Worm (Caenorhabditis elegans) whole organism, young adult: Measurements from ENCODE around the gene taf-8.

Experiments used
- B0035.1 ChIP-seq: sonication (generic microtip); optimal IDR thresholded peaks from 2 replicates; lab custom pipeline; 2016; ENCODE audit warnings: missing genetic modification characterization, mild to moderate bottlenecking, missing compliant biosample characterization, missing genotype, missing genetic modification reagents
- B0261.1 ChIP-seq: sonication (generic microtip); optimal IDR thresholded peaks from 2 replicates; lab custom pipeline; 2016; ENCODE audit warnings: mild to moderate bottlenecking, missing genetic modification characterization, moderate library complexity, missing compliant biosample characterization
- C06A6.2 ChIP-seq: fragments of 200-800 bp; sonication (Bioruptor generic); conservative IDR thresholded peaks from 2 replicates; pipeline ENCODE4 v1.3.6; 2022; ENCODE audit warnings: missing genetic modification characterization, missing compliant biosample characterization
- F37B4.10 ChIP-seq: fragments of 200-800 bp; sonication (Bioruptor generic); IDR thresholded peaks from 2 replicates; pipeline ENCODE4 v1.3.6; 2022; ENCODE audit warnings: missing genetic modification characterization, missing compliant biosample characterization
- F39B2.1 ChIP-seq: fragments of 200-800 bp; sonication (Bioruptor generic); IDR thresholded peaks from 2 replicates; pipeline ENCODE4 v1.3.6; 2022; ENCODE audit warnings: missing genetic modification reagents, missing genetic modification characterization, missing compliant biosample characterization
- K11D2.4 ChIP-seq: fragments of 200-800 bp; sonication (Bioruptor generic); IDR thresholded peaks from 2 replicates; pipeline ENCODE4 v1.3.6; 2022; ENCODE audit warnings: missing genetic modification reagents, missing genetic modification characterization, missing compliant biosample characterization
- T26A5.8 ChIP-seq: sonication (generic microtip); optimal IDR thresholded peaks from 2 replicates; lab custom pipeline; 2016; ENCODE audit warnings: missing genetic modification characterization, missing compliant biosample characterization
- Y53G8AR.9 ChIP-seq: fragments of 200-800 bp; sonication (Bioruptor generic); conservative IDR thresholded peaks from 2 replicates; pipeline ENCODE4 v1.3.6; 2022; ENCODE audit warnings: missing genetic modification reagents, missing genetic modification characterization, missing compliant biosample characterization
- Y56A3A.18 ChIP-seq: fragments of 200-800 bp; sonication (Bioruptor generic); IDR thresholded peaks from 2 replicates; pipeline ENCODE4 v1.3.6; 2022; ENCODE audit warnings: missing genetic modification reagents, missing genetic modification characterization, missing compliant biosample characterization
- ZK185.1 ChIP-seq: sonication (generic microtip); optimal IDR thresholded peaks from 2 replicates; lab custom pipeline; 2016; ENCODE audit warnings: mild to moderate bottlenecking, missing genetic modification characterization, missing compliant biosample characterization; ENCODE audit not compliant: poor library complexity, severe bottlenecking
- akir-1 ChIP-seq: fragments of 200-800 bp; sonication (Bioruptor generic); optimal IDR thresholded peaks from 2 replicates; lab custom pipeline; 2018; ENCODE audit warnings: mild to moderate bottlenecking, missing genetic modification characterization, moderate library complexity, missing compliant biosample characterization
- ama-1 ChIP-seq, 3 experiments: fragments of 150-350 bp in 1 of 3; sonication (generic microtip) in 2 of 3; optimal IDR thresholded peaks; 2 replicates each; lab custom pipeline; 2014 to 2018; ENCODE audit warnings: missing biosample characterization in 2 of 3, missing genetic modification characterization in 2 of 3, missing genetic modification reagents in 2 of 3
- aptf-2 ChIP-seq: fragments of 200-800 bp; sonication (Bioruptor generic); conservative IDR thresholded peaks from 2 replicates; pipeline ENCODE4 v1.3.6; 2022; ENCODE audit warnings: missing genetic modification reagents, missing genetic modification characterization, missing compliant biosample characterization
- aptf-3 ChIP-seq: fragments of 200-800 bp; sonication (Bioruptor generic); IDR thresholded peaks from 2 replicates; pipeline ENCODE4 v1.3.6; 2022; ENCODE audit warnings: missing genetic modification characterization, missing compliant biosample characterization
- attf-3 ChIP-seq: fragments of 200-800 bp; sonication (Bioruptor generic); conservative IDR thresholded peaks from 2 replicates; pipeline ENCODE4 v1.3.6; 2022; ENCODE audit warnings: missing genetic modification reagents, missing genetic modification characterization, missing compliant biosample characterization
- attf-6 ChIP-seq: fragments of 200-800 bp; sonication (Bioruptor generic); IDR thresholded peaks from 2 replicates; pipeline ENCODE4 v1.3.6; 2022; ENCODE audit warnings: missing genetic modification reagents, missing genetic modification characterization, missing compliant biosample characterization
- cebp-2 ChIP-seq: fragments of 200-800 bp; sonication (Bioruptor generic); IDR thresholded peaks from 2 replicates; pipeline ENCODE4 v1.3.6; 2022; ENCODE audit warnings: missing genetic modification characterization, missing compliant biosample characterization
- ceh-91 ChIP-seq: fragments of 200-800 bp; sonication (Bioruptor generic); IDR thresholded peaks from 2 replicates; pipeline ENCODE4 v1.3.6; 2022; ENCODE audit warnings: missing genetic modification reagents, missing genetic modification characterization, missing compliant biosample characterization
- dpl-1 ChIP-seq: fragments of 150-350 bp; optimal IDR thresholded peaks from 2 replicates; lab custom pipeline; 2014; ENCODE audit warnings: missing biosample characterization, missing genetic modification reagents, missing genetic modification characterization
- egl-18 ChIP-seq: fragments of 200-800 bp; sonication (Bioruptor generic); IDR thresholded peaks from 2 replicates; pipeline ENCODE4 v1.3.6; 2022; ENCODE audit warnings: missing genetic modification reagents, missing genetic modification characterization, missing compliant biosample characterization
- egl-44 ChIP-seq: fragments of 200-800 bp; sonication (Bioruptor generic); IDR thresholded peaks from 2 replicates; pipeline ENCODE4 v1.3.6; 2022; ENCODE audit warnings: missing genetic modification reagents, missing genetic modification characterization, missing compliant biosample characterization
- ekl-4 ChIP-seq: fragments of 200-800 bp; sonication (Bioruptor generic); IDR thresholded peaks from 2 replicates; pipeline ENCODE4 v1.3.6; 2022; ENCODE audit warnings: missing genetic modification reagents, missing genetic modification characterization, missing compliant biosample characterization
- ets-4 ChIP-seq: fragments of 200-800 bp; sonication (Bioruptor generic); optimal IDR thresholded peaks from 2 replicates; lab custom pipeline; 2018; ENCODE audit warnings: mild to moderate bottlenecking, missing genetic modification characterization, missing compliant biosample characterization
- hlh-12 ChIP-seq: sonication (generic microtip); optimal IDR thresholded peaks from 2 replicates; lab custom pipeline; 2016; ENCODE audit warnings: missing genetic modification characterization, missing compliant biosample characterization
- hmg-1.2 ChIP-seq: fragments of 200-800 bp; sonication (Bioruptor generic); IDR thresholded peaks from 2 replicates; pipeline ENCODE4 v1.3.6; 2022; ENCODE audit warnings: missing genetic modification reagents, missing genetic modification characterization, missing compliant biosample characterization
- hsf-1 ChIP-seq: fragments of 200-800 bp; sonication (Bioruptor generic); IDR thresholded peaks from 2 replicates; pipeline ENCODE4 v1.3.6; 2022; ENCODE audit warnings: missing genetic modification reagents, missing genetic modification characterization, missing compliant biosample characterization
- lsl-1 ChIP-seq: fragments of 200-800 bp; sonication (Bioruptor generic); optimal IDR thresholded peaks from 2 replicates; lab custom pipeline; 2018; ENCODE audit warnings: mild to moderate bottlenecking, missing genetic modification characterization, moderate library complexity, missing compliant biosample characterization
- lsy-27 ChIP-seq: sonication (generic microtip); optimal IDR thresholded peaks from 2 replicates; lab custom pipeline; 2017; ENCODE audit warnings: missing genetic modification characterization, mild to moderate bottlenecking, missing compliant biosample characterization, antibody characterized with exemption, missing genotype, borderline replicate concordance; ENCODE audit not compliant: insufficient read depth
- madf-8 ChIP-seq: fragments of 200-800 bp; sonication (Bioruptor generic); conservative IDR thresholded peaks from 2 replicates; pipeline ENCODE4 v1.3.6; 2022; ENCODE audit warnings: missing genetic modification reagents, missing genetic modification characterization, missing compliant biosample characterization
- mes-4 ChIP-seq: sonication (generic microtip); optimal IDR thresholded peaks from 2 replicates; lab custom pipeline; 2016; ENCODE audit warnings: missing genotype, missing genetic modification characterization, missing compliant biosample characterization
- nfyb-1 ChIP-seq: fragments of 200-800 bp; sonication (Bioruptor generic); IDR thresholded peaks from 2 replicates; pipeline ENCODE4 v1.3.6; 2022; ENCODE audit warnings: missing genetic modification reagents, missing genetic modification characterization, missing compliant biosample characterization
- nhr-120 ChIP-seq: fragments of 200-800 bp; sonication (Bioruptor generic); IDR thresholded peaks from 2 replicates; pipeline ENCODE4 v1.3.6; 2022; ENCODE audit warnings: missing genetic modification characterization, missing compliant biosample characterization
- pbrm-1 ChIP-seq: fragments of 200-800 bp; sonication (Bioruptor generic); IDR thresholded peaks from 2 replicates; pipeline ENCODE4 v1.3.6; 2022; ENCODE audit warnings: missing genetic modification reagents, missing genetic modification characterization, missing compliant biosample characterization
- rcor-1 ChIP-seq: fragments of 200-800 bp; sonication (Bioruptor generic); IDR thresholded peaks from 2 replicates; pipeline ENCODE4 v1.3.6; 2022; ENCODE audit warnings: missing genetic modification reagents, missing genetic modification characterization, missing compliant biosample characterization
- rec-8 ChIP-seq, 2 experiments: sonication (generic microtip); optimal IDR thresholded peaks; 2 replicates each; lab custom pipeline; 2016; ENCODE audit warnings: mild to moderate bottlenecking in 2 of 2, missing genetic modification characterization in 2 of 2, missing genetic modification reagents in 2 of 2, missing genotype in 2 of 2, missing biosample characterization in 1 of 2, missing compliant biosample characterization in 1 of 2, moderate library complexity in 1 of 2
- sea-2 ChIP-seq: fragments of 200-800 bp; sonication (Bioruptor generic); IDR thresholded peaks from 2 replicates; pipeline ENCODE4 v1.3.6; 2022; ENCODE audit warnings: missing genetic modification characterization, missing compliant biosample characterization
- snpc-1.1 ChIP-seq: sonication (generic microtip); optimal IDR thresholded peaks from 2 replicates; lab custom pipeline; 2017; ENCODE audit warnings: missing genetic modification characterization, mild to moderate bottlenecking, missing compliant biosample characterization, antibody characterized with exemption, moderate library complexity, missing genotype, missing genetic modification reagents; ENCODE audit not compliant: insufficient read depth
- snpc-1.3 ChIP-seq: sonication (generic microtip); optimal IDR thresholded peaks from 2 replicates; lab custom pipeline; 2017; ENCODE audit warnings: missing genetic modification characterization, mild to moderate bottlenecking, missing compliant biosample characterization, antibody characterized with exemption, moderate library complexity, missing genotype, missing genetic modification reagents; ENCODE audit not compliant: insufficient read depth
- snpc-4 ChIP-seq, 5 experiments: fragments of 150-350 bp in 1 of 5; sonication (generic microtip) in 4 of 5; optimal IDR thresholded peaks; 2 replicates each; lab custom pipeline; 2014 to 2018; ENCODE audit warnings: missing genetic modification characterization in 5 of 5, missing biosample characterization in 3 of 5, antibody characterized with exemption in 2 of 5, mild to moderate bottlenecking in 2 of 5, missing compliant biosample characterization in 2 of 5, missing genotype in 2 of 5, moderate library complexity in 2 of 5, missing genetic modification reagents in 1 of 5
- somi-1 ChIP-seq: fragments of 200-800 bp; sonication (Bioruptor generic); optimal IDR thresholded peaks from 2 replicates; lab custom pipeline; 2018; ENCODE audit warnings: mild to moderate bottlenecking, missing genetic modification characterization, missing compliant biosample characterization
- zfh-2 ChIP-seq: fragments of 200-800 bp; sonication (Bioruptor generic); conservative IDR thresholded peaks from 2 replicates; pipeline ENCODE4 v1.3.6; 2022; ENCODE audit warnings: missing genetic modification reagents, missing genetic modification characterization, missing compliant biosample characterization
- zim-3 ChIP-seq: sonication (generic microtip); optimal IDR thresholded peaks from 2 replicates; lab custom pipeline; 2017; ENCODE audit warnings: mild to moderate bottlenecking, missing genetic modification characterization, moderate library complexity, missing compliant biosample characterization
- ztf-18 ChIP-seq: sonication (generic microtip); optimal IDR thresholded peaks from 2 replicates; lab custom pipeline; 2016; ENCODE audit warnings: missing genotype, mild to moderate bottlenecking, missing genetic modification characterization, missing compliant biosample characterization
- ztf-22 ChIP-seq: fragments of 200-800 bp; sonication (Bioruptor generic); optimal IDR thresholded peaks from 2 replicates; lab custom pipeline; 2018; ENCODE audit warnings: mild to moderate bottlenecking, missing genetic modification characterization, moderate library complexity, missing compliant biosample characterization
- ztf-26 ChIP-seq: sonication (generic microtip); optimal IDR thresholded peaks from 2 replicates; lab custom pipeline; 2017; ENCODE audit warnings: missing genetic modification characterization, missing compliant biosample characterization
- ztf-28 ChIP-seq: fragments of 200-800 bp; sonication (Bioruptor generic); IDR thresholded peaks from 2 replicates; pipeline ENCODE4 v1.3.6; 2022; ENCODE audit warnings: missing genetic modification reagents, missing genetic modification characterization, missing compliant biosample characterization
- ztf-6 ChIP-seq: fragments of 200-800 bp; sonication (Bioruptor generic); IDR thresholded peaks from 2 replicates; pipeline ENCODE4 v1.3.6; 2022; ENCODE audit warnings: missing genetic modification reagents, missing genetic modification characterization, missing compliant biosample characterization

taf-8 gene

ce11 chrII:9621913-9622348, 47.2 kb upstream of the taf-8 start (continued):
- TF ChIP-seq egl-44 (GFP tag; lab: Robert Waterston, UW) (no peak), hsf-1 (GFP tag; lab: Robert Waterston, UW) (no peak), cebp-2 (no peak), zim-3 (no peak), zfh-2 (no peak), hlh-12 (tag; lab: Kevin White, UChicago) (no peak), ets-4 (no peak), Y53G8AR.9 (0 out of 2 replicates have a peak, but pooled peaks have one; percentile 46), nhr-120 (GFP tag; lab: Robert Waterston, UW) (no peak), ama-1 (optimal IDR thresholded peaks at IDR 0.05; lab: Kevin White, UChicago) (no peak), ama-1 (GFP tag; optimal IDR thresholded peaks at IDR 0.05; lab: Kevin White, UChicago) (no peak), ztf-26 (no peak), sea-2 (GFP tag; lab: Robert Waterston, UW) (no peak), Y56A3A.18 (GFP tag; lab: Robert Waterston, UW) (0 out of 2 replicates have a peak, but pooled peaks have one; percentile 17), lsl-1 (GFP tag; lab: Kevin White, UChicago) (no peak), F37B4.10 (no peak), somi-1 (GFP tag; lab: Kevin White, UChicago) (no peak), rec-8 (tag; optimal IDR thresholded peaks at IDR 0.05; lab: Kevin White, UChicago) (no peak), nfyb-1 (GFP tag; lab: Robert Waterston, UW) (no peak), snpc-1.1 (tag; lab: Kevin White, UChicago) (no peak), ZK185.1 (no peak), snpc-4 (GFP tag; optimal IDR thresholded peaks at IDR 0.05; lab: Kevin White, UChicago) (no peak), snpc-4 (tag; optimal IDR thresholded peaks at IDR 0.05; lab: Kevin White, UChicago) (no peak), attf-3 (no peak), ztf-22 (peak; percentile 31), madf-8 (GFP tag; lab: Robert Waterston, UW) (no peak), mes-4 (tag; lab: Kevin White, UChicago) (no peak), B0035.1 (no peak), K11D2.4 (GFP tag; lab: Robert Waterston, UW) (no peak), ztf-28 (GFP tag; lab: Robert Waterston, UW) (no peak), attf-6 (GFP tag; lab: Robert Waterston, UW) (no peak), pbrm-1 (0 out of 2 replicates have a peak, but pooled peaks have one; percentile 25), F39B2.1 (GFP tag; lab: Robert Waterston, UW) (no peak), akir-1 (peak; percentile 6), rcor-1 (no peak), snpc-1.3 (no peak), ekl-4 (no peak), B0261.1 (tag; lab: Kevin White, UChicago) (no peak), dpl-1 (GFP tag; lab: Kevin White, UChicago) (no peak), aptf-2 (no peak), hmg-1.2 (GFP tag; lab: Robert Waterston, UW) (no peak), aptf-3 (GFP tag; lab: Robert Waterston, UW) (no peak), egl-18 (GFP tag; lab: Robert Waterston, UW) (no peak), lsy-27 (tag; lab: Kevin White, UChicago) (no peak), ztf-6 (no peak), T26A5.8 (tag; lab: Kevin White, UChicago) (no peak), ceh-91 (GFP tag; lab: Robert Waterston, UW) (no peak), C06A6.2 (GFP tag; lab: Robert Waterston, UW) (no peak), ztf-18 (tag; lab: Kevin White, UChicago) (peak; percentile 1)
